Worm (Caenorhabditis elegans): Measurements from ENCODE around the gene rga-1.

DNA sequence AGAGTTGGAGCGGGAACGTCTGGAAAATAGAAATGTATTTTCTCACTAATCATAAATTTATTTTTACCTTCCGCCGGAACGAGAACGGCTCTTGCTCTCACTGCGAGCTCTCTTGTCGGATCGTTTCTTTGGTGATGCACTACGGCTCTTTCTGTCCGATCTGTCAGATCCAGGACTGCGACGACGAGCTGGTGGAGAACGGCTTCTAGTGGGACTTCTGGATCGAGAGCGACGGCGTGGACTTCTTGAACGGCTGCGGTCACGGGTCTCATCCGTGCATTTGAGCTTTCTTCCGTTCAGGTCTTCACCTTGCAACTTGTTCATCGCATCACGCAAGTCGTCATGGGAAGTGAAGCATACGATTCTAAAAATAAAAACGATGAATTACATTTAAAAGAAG, 13.0 kb upstream of the rga-1 start:
- TF ChIP-seq ama-1 (optimal IDR thresholded peaks at IDR 0.05) (no peak), ceh-13 (GFP tag; optimal IDR thresholded peaks at IDR 0.05) (no peak), aly-1 (tag; optimal IDR thresholded peaks at IDR 0.05) (no peak)

Measured in whole organism, early embryonic.